Fruit fly (Drosophila melanogaster) ovary, adult (tissue): ENCODE data around the gene CG34377.
"Not testable (repeated sequence)": the region's sequence is repeated elsewhere in the genome, so short reads cannot be mapped to it uniquely, and the experiment has no call there.

Experiments used
- CG17801 ChIP-seq: fragments of 200-800 bp; optimal IDR thresholded peaks from 2 replicates; lab custom pipeline; 2019; ENCODE audit warnings: missing biosample characterization, mild to moderate bottlenecking, missing genetic modification characterization, moderate library complexity; ENCODE audit not compliant: partially characterized antibody

CG34377 gene

DNA sequence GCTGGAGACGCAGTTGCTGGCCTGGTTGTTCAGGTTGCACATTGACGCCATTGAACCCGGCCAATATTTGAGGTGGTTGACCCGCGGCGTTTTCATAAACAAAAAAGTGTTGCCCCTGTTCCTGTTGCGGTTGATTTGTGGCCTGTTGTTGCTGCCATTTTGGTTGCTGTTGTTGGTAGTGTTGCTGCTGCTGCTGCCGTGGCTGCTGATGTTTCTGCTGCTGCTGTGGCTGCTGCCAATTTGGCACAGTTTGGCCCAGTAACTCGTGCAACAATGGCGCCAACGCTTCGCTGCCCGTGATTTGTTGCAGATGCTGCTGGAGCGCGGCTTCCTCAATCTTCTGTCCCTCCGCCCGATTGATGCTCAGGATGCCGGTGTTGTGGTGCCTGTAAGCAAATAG, 17.8 kb upstream of the CG34377 start:
- no peak for TF ChIP-seq CG17801 (GFP tag; lab: Kevin White, UChicago)

DNA sequence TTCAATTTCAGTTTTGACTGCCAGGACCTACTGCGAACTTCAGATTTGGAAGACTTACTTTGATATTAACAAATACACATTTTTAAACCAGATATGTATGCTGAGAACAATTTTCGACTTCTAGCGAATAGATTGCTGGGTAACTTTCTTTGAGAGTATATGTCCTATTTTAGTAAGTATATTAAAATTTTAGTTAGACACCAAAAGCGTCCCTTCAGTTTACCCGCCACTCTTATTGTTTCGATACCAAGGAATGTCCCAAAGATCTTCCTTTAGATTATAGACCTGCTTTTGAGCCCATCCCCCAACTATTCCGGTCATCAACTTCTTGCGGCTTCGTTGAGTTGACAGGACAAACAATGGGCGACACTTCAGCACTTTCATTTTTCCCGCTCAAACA, 16.3 kb upstream of the CG34377 start, which contains the start of gene CG5388:
Gene CG5388, minus strand, starts transcription at position 101 of the 400 bp plus-strand sequence.
- no peak for TF ChIP-seq CG17801 (GFP tag; lab: Kevin White, UChicago)

DNA sequence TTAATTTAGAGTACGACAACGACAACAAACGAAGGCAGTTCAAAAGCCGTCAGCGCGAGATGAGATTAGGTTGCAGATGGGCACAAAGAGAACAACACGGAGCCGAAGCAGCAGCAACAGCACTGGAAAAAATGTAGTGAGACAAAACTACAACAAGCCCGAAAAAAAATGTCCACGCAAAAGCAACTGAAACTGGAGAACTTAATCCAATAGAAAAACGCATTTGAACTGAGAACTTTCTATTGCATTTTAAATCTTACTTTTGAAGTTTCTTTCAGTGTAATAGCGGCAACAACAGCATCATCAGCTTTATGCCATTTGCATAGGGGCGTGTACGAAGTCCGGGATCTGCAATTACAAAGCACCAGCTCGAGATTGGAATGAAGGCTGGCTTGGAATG, 15.6 kb upstream of the CG34377 start:
- TF ChIP-seq CG17801 (GFP tag; lab: Kevin White, UChicago): no peak

DNA sequence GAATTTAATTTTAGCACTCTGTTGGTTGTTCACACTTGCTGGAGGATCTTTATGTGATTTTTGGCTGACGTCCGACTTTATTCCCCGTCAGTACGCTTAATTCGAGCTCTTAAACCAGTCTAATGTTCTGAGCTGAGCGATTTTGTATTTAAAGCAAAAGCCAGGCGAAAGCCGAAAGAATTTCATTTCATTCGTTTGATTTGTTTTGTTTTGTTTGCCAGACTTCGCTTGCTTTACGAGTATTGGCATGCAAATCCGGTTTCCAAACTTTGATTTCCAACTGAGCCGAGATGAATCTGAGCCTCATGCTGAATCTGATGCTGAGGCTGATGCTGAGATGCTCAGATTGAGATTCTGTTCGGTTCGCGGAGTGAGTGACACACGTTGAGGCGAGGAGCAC, 10.2 kb upstream of the CG34377 start, which contains the start of gene CG5391:
Gene CG5391, minus strand, starts transcription at position 101 of the 400 bp plus-strand sequence.
- no peak for TF ChIP-seq CG17801 (GFP tag; lab: Kevin White, UChicago)

DNA sequence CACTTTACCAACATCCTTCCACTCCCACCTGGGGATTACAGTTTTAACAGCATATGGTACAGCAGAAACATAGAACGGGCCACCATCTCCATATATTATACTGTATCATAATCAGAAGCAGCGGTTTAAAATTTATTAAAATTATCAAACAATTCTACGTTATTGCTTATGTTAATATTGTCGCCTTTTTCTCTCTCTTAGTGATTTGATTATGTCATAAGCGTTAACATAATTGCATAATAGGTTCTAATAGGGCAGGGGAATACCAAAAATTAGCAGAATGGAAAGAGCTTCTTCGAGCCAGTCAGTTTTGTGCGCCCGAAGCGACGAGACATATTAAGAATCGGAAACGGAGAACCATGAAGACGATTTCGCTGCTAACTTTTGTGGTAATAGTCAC, 7.8 kb upstream of the CG34377 start, which contains the start of gene CG13862:
Gene CG13862, plus strand, starts transcription at position 301 of the 400 bp plus-strand sequence.
- TF ChIP-seq CG17801 (GFP tag; lab: Kevin White, UChicago): no peak

DNA sequence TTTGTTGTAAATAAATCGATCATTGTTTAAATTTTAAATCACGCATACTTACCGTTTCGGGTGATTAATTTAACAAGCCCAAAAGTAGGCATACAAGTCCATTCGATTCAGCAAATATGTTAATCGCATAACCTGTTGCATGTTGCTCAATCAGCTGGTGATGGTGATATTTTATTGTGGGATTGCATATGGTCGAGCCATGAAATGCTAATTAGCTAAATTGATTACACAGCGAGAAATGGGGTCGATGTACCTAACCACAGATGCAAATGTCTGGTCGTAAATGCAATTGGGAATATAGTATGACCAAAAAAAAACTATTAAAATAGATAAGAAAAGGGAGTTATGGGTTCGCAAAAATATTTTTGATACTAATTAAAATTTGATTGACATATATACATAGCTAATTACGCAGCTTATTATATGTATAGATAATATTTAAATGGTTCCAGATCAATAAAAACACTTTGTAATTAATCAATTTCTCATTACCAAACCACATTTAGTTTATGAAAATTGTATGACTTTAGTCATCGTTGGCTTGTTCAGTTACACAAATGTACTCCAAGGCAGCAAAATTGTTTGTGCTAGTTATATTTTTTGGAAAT, 6.7 kb upstream of the CG34377 start, which contains the start of gene CG33721:
Gene CG33721, plus strand, starts transcription at position 558 of the 608 bp plus-strand sequence.
- TF ChIP-seq CG17801 (GFP tag; lab: Kevin White, UChicago): no peak

DNA sequence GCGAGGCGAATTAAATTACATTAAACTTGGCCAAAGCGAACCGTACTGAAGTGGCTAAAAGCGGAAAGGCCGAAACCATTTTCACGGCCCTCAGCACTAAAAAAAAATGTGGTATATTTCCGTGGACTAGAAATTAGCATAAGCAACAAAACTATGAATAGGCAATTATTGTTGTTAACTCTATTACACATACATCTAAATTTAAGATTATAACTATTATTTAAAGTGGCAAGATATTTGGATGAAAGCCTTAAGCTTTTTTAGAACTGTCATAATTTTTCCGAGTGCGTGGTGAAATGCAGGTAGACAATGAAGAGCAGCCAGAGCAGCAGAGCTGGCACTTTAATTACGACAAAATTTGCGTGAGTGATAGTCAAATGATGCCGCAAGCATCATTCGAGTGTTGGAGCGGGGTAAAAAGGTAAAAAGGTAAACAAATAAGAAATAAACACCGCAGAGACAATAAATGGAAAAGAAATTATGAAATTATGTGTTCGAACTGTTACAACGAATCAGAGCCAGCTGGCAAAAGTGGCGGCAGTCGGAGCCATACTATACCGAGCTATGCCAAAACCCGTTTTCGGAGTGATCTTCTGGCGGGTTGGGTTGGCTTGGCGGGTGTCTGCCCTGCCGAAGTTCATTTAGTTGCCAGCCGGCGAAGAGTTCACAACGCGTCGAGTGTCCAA, 4.9 kb upstream of the CG34377 start, which contains the start of gene CG7080:
Gene CG7080, plus strand, starts transcription at position 636 of the 686 bp plus-strand sequence.
- no peak for TF ChIP-seq CG17801 (GFP tag; lab: Kevin White, UChicago)

DNA sequence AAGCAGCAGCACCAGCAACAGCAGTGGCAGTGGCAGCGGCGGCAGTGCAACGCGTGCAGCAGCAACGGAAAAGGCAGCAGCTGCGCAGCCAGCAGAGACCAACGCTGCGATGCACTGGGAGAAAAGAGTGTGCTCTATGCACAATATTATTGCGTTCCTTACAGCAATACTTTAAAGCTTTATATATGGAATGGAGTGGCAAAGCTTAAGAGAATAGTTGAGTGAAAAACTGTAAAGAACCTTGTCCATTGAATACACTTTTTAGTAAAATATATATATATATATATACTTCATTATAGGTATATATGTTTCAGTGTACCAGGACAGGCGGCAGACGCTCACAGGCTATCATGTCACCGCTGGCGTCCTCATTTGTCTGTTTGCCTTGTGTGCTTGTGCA, 842 bp upstream of the CG34377 start:
- no peak for TF ChIP-seq CG17801 (GFP tag; lab: Kevin White, UChicago)

DNA sequence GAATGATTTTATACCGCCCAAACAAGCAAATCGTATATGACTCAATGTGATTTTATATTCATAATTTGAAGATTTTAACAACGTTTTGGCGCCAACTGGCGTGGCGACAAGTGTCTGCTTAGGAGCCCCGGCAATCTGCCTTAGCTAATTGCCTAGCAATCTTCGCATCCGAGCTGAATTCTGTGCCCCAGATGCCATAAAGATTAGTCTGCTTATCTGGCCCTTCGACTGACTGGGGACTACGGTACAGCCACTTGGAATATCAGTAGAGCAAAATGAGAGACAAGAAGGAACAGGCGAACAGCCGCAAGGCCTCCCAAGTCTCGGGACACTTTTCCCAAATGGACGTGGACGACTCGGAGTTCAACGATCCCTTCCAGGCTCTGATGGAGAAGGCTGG, 23.8 kb downstream of the CG34377 start:
- TF ChIP-seq CG17801 (GFP tag; lab: Kevin White, UChicago): no peak

DNA sequence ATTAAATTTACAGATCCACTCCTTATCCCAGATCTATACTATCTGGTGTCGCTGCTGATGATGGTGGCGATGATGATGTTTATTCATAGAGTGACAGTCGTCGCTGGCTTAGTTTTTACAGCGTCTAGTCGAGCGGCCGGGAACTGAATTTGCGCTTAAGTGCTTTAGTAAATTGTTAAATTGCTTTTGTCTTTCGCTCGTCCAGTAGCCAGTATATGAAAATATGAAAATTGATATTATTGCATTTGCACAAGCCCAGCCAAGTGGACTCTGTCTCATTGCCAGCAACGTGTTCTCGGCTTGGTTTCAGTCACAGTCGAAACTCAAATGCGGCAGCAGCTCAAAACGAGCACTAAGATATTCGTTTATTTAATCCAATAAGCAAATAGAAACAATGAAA, 25.4 kb downstream of the CG34377 start, which contains the start of gene CG7084:
Gene CG7084, plus strand, starts transcription at position 301 of the 400 bp plus-strand sequence.
- TF ChIP-seq CG17801 (GFP tag; lab: Kevin White, UChicago): not testable (repeated sequence)

DNA sequence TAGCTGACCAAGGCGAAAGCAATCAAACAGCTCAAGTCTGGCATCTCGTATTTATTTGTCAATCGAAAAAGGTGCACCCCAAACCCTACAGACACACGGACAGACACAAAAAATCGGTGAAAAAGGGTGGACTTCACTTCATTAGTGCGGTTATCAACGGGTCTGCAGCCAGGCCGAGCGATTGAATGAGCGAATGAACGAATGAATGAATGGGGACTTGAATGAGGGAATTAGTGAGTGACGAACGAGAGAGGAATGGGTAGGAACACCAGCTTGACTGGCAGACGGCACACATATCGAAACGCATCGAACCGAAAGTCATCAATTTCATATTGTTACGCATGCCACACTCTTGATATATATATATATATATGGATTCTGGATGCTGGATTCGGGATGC, 35.6 kb downstream of the CG34377 start:
- TF ChIP-seq CG17801 (GFP tag; lab: Kevin White, UChicago): no peak

DNA sequence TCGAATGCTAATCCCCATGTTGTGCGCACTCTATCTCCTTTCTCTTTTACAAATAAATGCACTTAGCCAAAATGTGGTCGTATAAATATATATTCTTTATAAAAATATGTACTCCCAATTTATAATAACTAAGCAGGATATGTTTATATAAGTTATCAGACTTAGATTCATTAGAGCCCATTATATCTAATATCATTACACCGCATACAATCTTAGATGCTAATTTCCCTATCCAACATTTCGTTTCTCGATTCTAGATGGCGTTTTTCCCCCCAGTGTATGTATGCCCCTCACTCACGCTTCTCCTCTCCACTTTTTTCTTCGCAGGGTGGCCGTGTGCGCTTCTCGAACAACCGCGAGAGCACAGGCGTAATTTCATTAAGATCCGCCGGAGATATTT, 36.4 kb downstream of the CG34377 start:
- no peak for TF ChIP-seq CG17801 (GFP tag; lab: Kevin White, UChicago)

DNA sequence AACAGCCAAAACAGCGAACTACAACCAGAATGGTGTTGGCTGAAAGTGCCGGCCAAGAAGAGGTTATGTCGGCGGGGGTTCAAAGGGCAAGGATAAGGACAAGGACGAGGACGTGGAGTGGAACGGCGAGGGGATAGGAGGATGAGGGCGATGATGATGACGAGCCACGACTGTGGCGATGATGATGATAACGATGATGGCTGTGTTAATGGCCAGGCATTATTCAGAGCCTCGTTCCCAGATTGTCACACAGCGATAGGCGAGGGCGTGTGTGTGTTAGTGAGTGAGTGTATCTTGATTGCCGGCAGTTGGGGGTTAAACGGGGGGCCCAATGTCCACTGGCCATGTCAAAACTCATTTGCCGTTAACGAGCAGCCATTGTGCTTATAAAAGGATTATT, 50.9 kb downstream of the CG34377 start:
- TF ChIP-seq CG17801 (GFP tag; lab: Kevin White, UChicago): no peak

DNA sequence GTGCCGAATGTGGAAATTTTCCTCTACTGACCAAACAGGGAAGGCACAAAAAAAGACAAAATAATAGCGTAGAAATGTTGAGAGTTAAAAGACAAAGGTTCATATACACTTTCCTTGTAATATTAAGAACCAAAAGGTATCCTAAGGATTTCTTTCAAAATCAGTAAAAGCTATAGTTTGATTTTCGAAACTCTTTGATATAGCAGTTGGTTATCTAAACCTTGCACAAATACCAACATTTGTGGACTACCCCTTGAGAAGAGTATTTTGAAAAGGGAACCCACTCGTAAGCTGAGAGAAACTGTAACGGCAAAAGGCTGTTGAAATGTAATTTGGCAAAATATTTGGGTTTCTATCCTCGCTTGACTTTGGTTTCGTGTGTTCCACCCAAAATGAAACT, 54.1 kb downstream of the CG34377 start:
- no peak for TF ChIP-seq CG17801 (GFP tag; lab: Kevin White, UChicago)

DNA sequence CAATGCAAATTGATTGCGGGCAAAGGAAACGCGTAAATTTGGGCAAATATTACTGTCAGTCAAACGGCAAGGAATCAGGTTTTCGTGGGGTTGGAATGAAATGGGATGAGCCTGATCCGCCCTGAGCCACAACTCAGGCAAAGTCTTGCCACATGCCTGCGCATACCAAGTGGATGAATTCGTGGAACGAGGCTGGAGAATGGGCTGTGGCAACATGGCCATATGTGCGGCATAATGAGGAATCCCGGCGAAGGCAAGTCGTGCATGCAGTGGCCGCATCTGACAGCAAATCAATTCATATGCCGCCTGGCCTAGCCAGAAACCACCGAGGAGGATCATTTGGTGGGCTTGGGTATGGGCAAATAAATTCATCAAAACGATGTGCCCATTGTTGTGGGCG, 55.0 kb downstream of the CG34377 start:
- TF ChIP-seq CG17801 (GFP tag; lab: Kevin White, UChicago): no peak

DNA sequence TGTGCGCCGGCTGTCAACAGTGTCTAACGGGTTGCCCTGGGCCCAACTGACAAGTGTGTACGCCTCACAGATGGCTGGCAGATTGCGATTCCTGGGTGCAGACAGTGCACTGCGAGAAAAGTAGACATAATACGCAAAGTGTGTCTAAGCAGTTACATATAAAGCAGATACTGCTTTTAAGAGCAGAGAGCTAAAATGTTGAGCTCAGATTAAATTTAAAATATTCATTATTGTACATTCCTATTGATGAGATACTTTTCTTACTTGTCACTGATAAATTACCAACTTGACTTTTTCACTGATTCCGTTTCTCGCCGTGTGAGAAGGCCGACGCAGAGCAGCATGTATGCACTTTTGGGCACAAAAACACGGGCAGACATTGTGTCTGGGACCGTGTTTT, 56.6 kb downstream of the CG34377 start:
- no peak for TF ChIP-seq CG17801 (GFP tag; lab: Kevin White, UChicago)
